Fruit fly (Drosophila melanogaster) whole organism, wandering third instar larva: Measurements from ENCODE around the gene CG31287.

Experiments
- Abd-B ChIP-seq: fragments of >200 bp; optimal IDR thresholded peaks from 2 replicates; lab custom pipeline; 2017; ENCODE audit warnings: missing biosample characterization, missing genetic modification characterization
- CG32264 ChIP-seq: fragments of 200-800 bp; sonication (Bioruptor generic); optimal IDR thresholded peaks from 2 replicates; lab custom pipeline; 2016; ENCODE audit warnings: missing biosample characterization, missing genetic modification characterization
- CG9705 ChIP-seq: fragments of 200-800 bp; sonication (Bioruptor generic); optimal IDR thresholded peaks from 2 replicates; lab custom pipeline; 2018; ENCODE audit warnings: missing biosample characterization, mild to moderate bottlenecking, missing genetic modification characterization
- CrebA ChIP-seq: fragments of 200-800 bp; sonication (Bioruptor generic); optimal IDR thresholded peaks from 2 replicates; lab custom pipeline; 2016; ENCODE audit warnings: missing biosample characterization, mild to moderate bottlenecking, missing genetic modification characterization, borderline replicate concordance
- Dfd ChIP-seq: fragments of >200 bp; optimal IDR thresholded peaks from 2 replicates; lab custom pipeline; 2017; ENCODE audit warnings: missing biosample characterization, missing genetic modification characterization
- Dif ChIP-seq: fragments of 200-275, 200-300 bp; sonication (Bioruptor generic); optimal IDR thresholded peaks from 2 replicates; lab custom pipeline; 2018; ENCODE audit warnings: missing biosample characterization, missing genetic modification characterization; ENCODE audit not compliant: partially characterized antibody
- GATAd ChIP-seq: sonication (Bioruptor generic); optimal IDR thresholded peaks from 2 replicates; lab custom pipeline; 2016; ENCODE audit warnings: missing biosample characterization, missing genetic modification characterization
- HLH106 ChIP-seq: fragments of 200-800 bp; optimal IDR thresholded peaks from 3 replicates; lab custom pipeline; 2019; ENCODE audit warnings: missing biosample characterization, mild to moderate bottlenecking, missing genetic modification characterization, moderate library complexity
- Hnf4 ChIP-seq: fragments of 200-800 bp; sonication (Bioruptor generic); optimal IDR thresholded peaks from 2 replicates; lab custom pipeline; 2016; ENCODE audit warnings: missing biosample characterization, mild to moderate bottlenecking, missing genetic modification characterization
- Hr78 ChIP-seq: fragments of >200 bp; optimal IDR thresholded peaks from 2 replicates; lab custom pipeline; 2017; ENCODE audit warnings: missing biosample characterization, missing genetic modification characterization
- Hr83 ChIP-seq: fragments of 200-300 bp; sonication (Bioruptor generic); optimal IDR thresholded peaks from 2 replicates; lab custom pipeline; 2016; ENCODE audit warnings: missing biosample characterization, mild to moderate bottlenecking, missing genetic modification characterization, moderate library complexity; ENCODE audit not compliant: poor library complexity, severe bottlenecking
- Jra ChIP-seq: sonication (Bioruptor generic); optimal IDR thresholded peaks from 2 replicates; lab custom pipeline; 2016; ENCODE audit warnings: missing biosample characterization, missing genetic modification characterization
- Mio ChIP-seq: sonication (Bioruptor generic); optimal IDR thresholded peaks from 2 replicates; lab custom pipeline; 2016; ENCODE audit warnings: missing biosample characterization, missing genetic modification characterization
- Myc ChIP-seq: fragments of >200 bp; optimal IDR thresholded peaks from 2 replicates; lab custom pipeline; 2017
- N ChIP-seq: fragments of >200 bp; optimal IDR thresholded peaks from 2 replicates; lab custom pipeline; 2018; ENCODE audit warnings: missing biosample characterization, missing external identifiers, missing genetic modification characterization
- OdsH ChIP-seq: fragments of 200-800 bp; sonication (Bioruptor generic); optimal IDR thresholded peaks from 2 replicates; lab custom pipeline; 2016; ENCODE audit warnings: missing biosample characterization, mild to moderate bottlenecking, missing genetic modification characterization
- Rel ChIP-seq, 2 experiments: fragments of 200-800 bp; sonication (Bioruptor generic) in 1 of 2; optimal IDR thresholded peaks; 2 replicates in 1 of 2; 3 replicates in 1 of 2; lab custom pipeline; 2016 to 2019; ENCODE audit warnings: mild to moderate bottlenecking in 2 of 2, missing biosample characterization in 2 of 2, missing genetic modification characterization in 2 of 2, moderate library complexity in 1 of 2
- Sp1 ChIP-seq: fragments of 200-800 bp; sonication (Bioruptor generic); optimal IDR thresholded peaks from 3 replicates; lab custom pipeline; 2019; ENCODE audit warnings: missing biosample characterization, mild to moderate bottlenecking, missing genetic modification characterization, moderate library complexity
- Vsx2 ChIP-seq: fragments of 200-300, 225-300 bp; sonication (Bioruptor generic); optimal IDR thresholded peaks from 2 replicates; lab custom pipeline; 2018; ENCODE audit warnings: missing biosample characterization, missing genetic modification characterization; ENCODE audit not compliant: partially characterized antibody
- br ChIP-seq: fragments of 200-800 bp; sonication (Bioruptor generic); optimal IDR thresholded peaks from 2 replicates; lab custom pipeline; 2016; ENCODE audit warnings: missing biosample characterization, missing genetic modification characterization
- brk ChIP-seq: fragments of 200-800 bp; sonication (Bioruptor generic); optimal IDR thresholded peaks from 2 replicates; lab custom pipeline; 2016; ENCODE audit warnings: missing biosample characterization, mild to moderate bottlenecking, missing genetic modification characterization
- dl ChIP-seq, 2 experiments: fragments of 175-275, 200-275 bp in 1 of 2; fragments of 200-275 bp in 1 of 2; sonication (Bioruptor generic); optimal IDR thresholded peaks; lab custom pipeline; 2018; ENCODE audit warnings: mild to moderate bottlenecking in 2 of 2, missing biosample characterization in 2 of 2, missing genetic modification characterization in 2 of 2, moderate library complexity in 2 of 2; ENCODE audit not compliant: partially characterized antibody in 2 of 2, insufficient read depth in 1 of 2
- dmrt93B ChIP-seq: fragments of 200-800 bp; sonication (Bioruptor generic); optimal IDR thresholded peaks from 2 replicates; lab custom pipeline; 2018; ENCODE audit warnings: missing biosample characterization, mild to moderate bottlenecking, missing genetic modification characterization
- dsf ChIP-seq: sonication (Bioruptor generic); optimal IDR thresholded peaks from 2 replicates; lab custom pipeline; 2016; ENCODE audit warnings: missing biosample characterization, missing genetic modification characterization, borderline replicate concordance
- ey ChIP-seq: fragments of 200-800 bp; sonication (Bioruptor generic); optimal IDR thresholded peaks from 2 replicates; lab custom pipeline; 2016; ENCODE audit warnings: missing biosample characterization, missing genetic modification characterization
- foxo ChIP-seq, 2 experiments: fragments of 200-800 bp; sonication (Bioruptor generic); optimal IDR thresholded peaks; 2 replicates in 1 of 2; 3 replicates in 1 of 2; lab custom pipeline; 2016 to 2017; ENCODE audit warnings: missing biosample characterization in 2 of 2, missing genetic modification characterization in 2 of 2
- fru ChIP-seq: fragments of 200-800 bp; sonication (Bioruptor generic); optimal IDR thresholded peaks from 3 replicates; lab custom pipeline; 2016; ENCODE audit warnings: missing biosample characterization, mild to moderate bottlenecking, missing genetic modification characterization
- h ChIP-seq: fragments of 200-800 bp; sonication (Bioruptor generic); optimal IDR thresholded peaks from 3 replicates; lab custom pipeline; 2016; ENCODE audit warnings: missing biosample characterization, mild to moderate bottlenecking, missing genetic modification characterization
- jim ChIP-seq: fragments of 175-275, 200-325 bp; sonication (Bioruptor generic); optimal IDR thresholded peaks from 2 replicates; lab custom pipeline; 2016; ENCODE audit warnings: missing biosample characterization, mild to moderate bottlenecking, missing genetic modification characterization
- lola ChIP-seq: fragments of >200 bp; optimal IDR thresholded peaks from 2 replicates; lab custom pipeline; 2017; ENCODE audit warnings: missing biosample characterization, missing genetic modification characterization
- pan ChIP-seq: fragments of >200 bp; optimal IDR thresholded peaks from 2 replicates; lab custom pipeline; 2017
- psq ChIP-seq: fragments of 200-800 bp; sonication (Bioruptor generic); optimal IDR thresholded peaks from 3 replicates; lab custom pipeline; 2017; ENCODE audit warnings: missing biosample characterization, mild to moderate bottlenecking, missing genetic modification characterization, moderate library complexity
- rgr ChIP-seq: fragments of 200-800 bp; sonication (Bioruptor generic); optimal IDR thresholded peaks from 3 replicates; lab custom pipeline; 2016; ENCODE audit warnings: missing biosample characterization, mild to moderate bottlenecking, missing genetic modification characterization
- sage ChIP-seq: fragments of 200-800 bp; sonication (Bioruptor generic); optimal IDR thresholded peaks from 2 replicates; lab custom pipeline; 2016; ENCODE audit warnings: missing biosample characterization, mild to moderate bottlenecking, missing genetic modification characterization
- sv ChIP-seq: fragments of 200-800 bp; sonication (Bioruptor generic); optimal IDR thresholded peaks from 3 replicates; lab custom pipeline; 2016; ENCODE audit warnings: missing biosample characterization, missing genetic modification characterization
- tai ChIP-seq: sonication (Bioruptor generic); optimal IDR thresholded peaks from 2 replicates; lab custom pipeline; 2016; ENCODE audit warnings: missing biosample characterization, missing genetic modification characterization
- usp ChIP-seq: fragments of >200 bp; optimal IDR thresholded peaks from 2 replicates; lab custom pipeline; 2017; ENCODE audit warnings: missing biosample characterization, missing genetic modification characterization
- woc ChIP-seq: sonication (Bioruptor generic); optimal IDR thresholded peaks from 2 replicates; lab custom pipeline; 2016; ENCODE audit warnings: missing biosample characterization, mild to moderate bottlenecking, missing genetic modification characterization

Gene CG31287

DNA sequence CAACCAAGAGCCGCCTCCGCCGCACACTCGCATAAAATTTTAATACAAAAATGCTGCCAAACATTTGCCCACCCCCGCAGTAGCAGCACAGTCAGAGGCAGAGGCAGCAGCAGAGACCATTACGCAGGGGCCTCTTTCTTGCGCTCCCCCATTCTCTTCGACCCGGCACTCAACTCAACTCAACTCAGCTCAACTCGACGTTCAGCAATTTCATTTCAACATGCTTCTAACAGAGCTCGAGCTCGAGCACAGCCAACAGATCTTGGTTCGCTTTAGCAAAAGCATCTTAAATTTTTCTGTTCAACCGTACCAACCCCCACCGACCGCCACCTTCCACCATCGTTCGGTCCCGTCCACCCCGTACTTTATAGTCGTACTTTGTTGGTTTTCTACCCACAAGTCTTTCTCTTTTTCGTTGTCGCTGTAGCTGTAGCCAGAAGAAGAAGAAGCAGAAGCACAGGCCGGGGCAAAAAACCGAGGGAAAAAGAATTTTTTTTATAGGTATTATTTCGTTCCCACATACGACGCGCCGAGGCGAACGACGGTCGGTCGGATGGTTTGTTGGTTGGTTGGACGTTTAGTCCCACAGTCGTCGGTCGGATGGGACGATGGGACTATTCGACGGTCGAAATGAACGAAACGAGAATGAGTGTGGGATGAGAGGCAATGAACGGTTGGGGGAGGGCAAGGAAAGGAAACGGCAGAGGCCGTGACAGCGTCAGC lies 32.2 kb downstream of the CG31287 start:
- TF ChIP-seq dl (GFP tag; optimal IDR thresholded peaks at IDR 0.05; lab: Kevin White, UChicago; ENCODE audit: insufficient read depth in 1 of 2, partially characterized antibody in 2 of 2): peak; percentile 24 to 86
- peak in 1 of 2 experiments; percentile 69 for TF ChIP-seq foxo (GFP tag; optimal IDR thresholded peaks at IDR 0.05; lab: Kevin White, UChicago)
- peak; percentile 66 for TF ChIP-seq Hnf4 (GFP tag; lab: Kevin White, UChicago)
- no peak for TF ChIP-seq Mio (GFP tag; lab: Kevin White, UChicago)
- peak; percentile 10 for TF ChIP-seq jim (GFP tag; lab: Kevin White, UChicago)
- peak; percentile 82 for TF ChIP-seq h
- TF ChIP-seq Abd-B (GFP tag; lab: Kevin White, UChicago): no peak
- TF ChIP-seq fru (GFP tag; lab: Kevin White, UChicago): peak; percentile 51
- no peak for TF ChIP-seq usp (GFP tag; lab: Kevin White, UChicago)
- TF ChIP-seq brk (GFP tag; lab: Kevin White, UChicago): peak; percentile 86
- peak; percentile 74 for TF ChIP-seq Jra (GFP tag; lab: Kevin White, UChicago)
- TF ChIP-seq OdsH: no peak
- TF ChIP-seq Dfd (GFP tag; lab: Kevin White, UChicago): no peak
- no peak for TF ChIP-seq Sp1
- peak; percentile 19 for TF ChIP-seq sage (GFP tag; lab: Kevin White, UChicago)
- TF ChIP-seq Hr78 (GFP tag; lab: Kevin White, UChicago): no peak
- peak; percentile 93 for TF ChIP-seq CrebA (GFP tag; lab: Kevin White, UChicago)
- TF ChIP-seq CG32264 (GFP tag; lab: Kevin White, UChicago): peak; percentile 8
- peak; percentile 86 for TF ChIP-seq tai (GFP tag; lab: Kevin White, UChicago)
- peak; percentile 12 for TF ChIP-seq rgr (GFP tag; lab: Kevin White, UChicago)
- TF ChIP-seq woc (GFP tag; lab: Kevin White, UChicago): peak; percentile 83
- peak; percentile 86 for TF ChIP-seq Dif (GFP tag; lab: Kevin White, UChicago)
- TF ChIP-seq pan (lab: Kevin White, UChicago): no peak
- peak; percentile 59 for TF ChIP-seq br
- TF ChIP-seq CG9705 (GFP tag; lab: Kevin White, UChicago): no peak
- no peak for TF ChIP-seq dsf (GFP tag; lab: Kevin White, UChicago)
- TF ChIP-seq Rel (GFP tag; optimal IDR thresholded peaks at IDR 0.05; lab: Kevin White, UChicago): peak; percentile 42
- TF ChIP-seq Rel (tag; optimal IDR thresholded peaks at IDR 0.05; lab: Kevin White, UChicago): peak; percentile 85
- peak; percentile 89 for TF ChIP-seq psq (GFP tag; lab: Kevin White, UChicago)
- peak; percentile 90 for TF ChIP-seq Hr83

DNA sequence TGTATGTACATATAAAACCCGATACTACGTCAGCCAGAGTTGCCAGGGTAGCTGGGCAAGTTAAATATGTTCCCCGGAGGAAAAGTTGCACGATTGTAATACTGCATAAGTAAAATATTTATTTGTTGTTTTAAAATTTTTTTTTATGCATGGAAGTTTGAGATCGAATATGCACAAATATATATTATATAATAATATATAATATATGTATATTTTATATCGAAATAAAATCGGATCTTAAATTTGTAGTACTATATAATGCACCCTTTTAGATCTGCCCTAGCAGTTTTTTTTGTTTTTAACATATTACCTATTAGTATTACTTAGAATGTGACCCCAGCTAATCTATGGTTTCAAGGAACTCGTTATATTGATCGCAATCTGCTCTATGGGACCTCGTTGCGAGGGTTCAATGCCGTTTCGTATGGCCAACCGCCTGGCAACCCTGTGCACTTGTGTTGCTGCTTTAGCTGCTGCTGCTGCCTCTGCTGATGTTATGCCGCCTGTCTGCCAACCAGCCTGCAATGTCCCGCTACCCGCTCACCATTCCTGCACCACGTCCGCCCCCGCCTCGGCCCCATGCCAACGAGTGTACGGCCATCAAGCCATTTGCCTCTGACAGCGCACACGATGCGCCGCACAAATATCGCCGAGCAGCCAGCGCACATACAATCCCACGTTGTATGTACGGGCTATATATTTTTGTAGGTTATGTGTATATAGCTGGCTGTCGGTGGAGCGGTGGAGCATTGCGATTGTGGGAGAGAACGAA lies 33.0 kb downstream of the CG31287 start:
- TF ChIP-seq Myc (lab: Kevin White, UChicago): no peak
- peak; percentile 72 for TF ChIP-seq CG9705 (GFP tag; lab: Kevin White, UChicago)
- TF ChIP-seq Abd-B (GFP tag; lab: Kevin White, UChicago): no peak
- TF ChIP-seq sage (GFP tag; lab: Kevin White, UChicago): peak; percentile 29
- TF ChIP-seq Dfd (GFP tag; lab: Kevin White, UChicago): peak; percentile 87
- TF ChIP-seq foxo (GFP tag; optimal IDR thresholded peaks at IDR 0.05; lab: Kevin White, UChicago): peak; percentile 72 to 77
- peak; percentile 61 for TF ChIP-seq ey (GFP tag; lab: Kevin White, UChicago)
- TF ChIP-seq CrebA (GFP tag; lab: Kevin White, UChicago): peak; percentile 93
- peak; percentile 56 to 64 for TF ChIP-seq dl (GFP tag; optimal IDR thresholded peaks at IDR 0.05; lab: Kevin White, UChicago; ENCODE audit: insufficient read depth in 1 of 2, partially characterized antibody in 2 of 2)
- peak; percentile 31 for TF ChIP-seq woc (GFP tag; lab: Kevin White, UChicago)
- no peak for TF ChIP-seq Jra (GFP tag; lab: Kevin White, UChicago)
- TF ChIP-seq OdsH: peak; percentile 62
- peak; percentile 37 for TF ChIP-seq Mio (GFP tag; lab: Kevin White, UChicago)
- TF ChIP-seq br: peak; percentile 51
- peak; percentile 83 for TF ChIP-seq jim (GFP tag; lab: Kevin White, UChicago)
- no peak for TF ChIP-seq Hnf4 (GFP tag; lab: Kevin White, UChicago)
- TF ChIP-seq h: no peak
- no peak for TF ChIP-seq pan (lab: Kevin White, UChicago)
- TF ChIP-seq brk (GFP tag; lab: Kevin White, UChicago): no peak
- no peak for TF ChIP-seq Vsx2 (GFP tag; lab: Kevin White, UChicago)
- peak; percentile 92 for TF ChIP-seq HLH106 (tag; lab: Kevin White, UChicago)
- TF ChIP-seq sv: peak; percentile 79
- peak; percentile 65 for TF ChIP-seq psq (GFP tag; lab: Kevin White, UChicago)
- TF ChIP-seq N: no peak
- peak; percentile 97 for TF ChIP-seq Hr83
- TF ChIP-seq usp (GFP tag; lab: Kevin White, UChicago): no peak
- peak; percentile 45 for TF ChIP-seq fru (GFP tag; lab: Kevin White, UChicago)
- TF ChIP-seq lola: no peak
- peak; percentile 85 for TF ChIP-seq Dif (GFP tag; lab: Kevin White, UChicago)
- no peak for TF ChIP-seq CG32264 (GFP tag; lab: Kevin White, UChicago)
- no peak for TF ChIP-seq Hr78 (GFP tag; lab: Kevin White, UChicago)
- TF ChIP-seq dmrt93B (GFP tag; lab: Kevin White, UChicago): peak; percentile 95
- TF ChIP-seq Rel (GFP tag; optimal IDR thresholded peaks at IDR 0.05; lab: Kevin White, UChicago): no peak
- peak; percentile 64 for TF ChIP-seq Rel (tag; optimal IDR thresholded peaks at IDR 0.05; lab: Kevin White, UChicago)
- no peak for TF ChIP-seq tai (GFP tag; lab: Kevin White, UChicago)
- TF ChIP-seq rgr (GFP tag; lab: Kevin White, UChicago): peak; percentile 40
- TF ChIP-seq dsf (GFP tag; lab: Kevin White, UChicago): no peak
- TF ChIP-seq Sp1: peak; percentile 97
- TF ChIP-seq GATAd (GFP tag; lab: Kevin White, UChicago): no peak
